Worm (Caenorhabditis elegans) whole organism, L4 larva: ENCODE results near the gene srz-63.

Source experiments
- ama-1 ChIP-seq: fragments of 150-350 bp; optimal IDR thresholded peaks from 2 replicates; lab custom pipeline; 2014; ENCODE audit warnings: inconsistent platforms, mixed read lengths
- arid-1 ChIP-seq: fragments of 200-800 bp; sonication (Bioruptor generic); conservative IDR thresholded peaks from 2 replicates; pipeline ENCODE4 v1.3.6; 2022; ENCODE audit warnings: missing genetic modification reagents, missing genetic modification characterization, missing compliant biosample characterization

ce11 chrII:1325604-1326003, 47.2 kb downstream of the srz-63 start:
- TF ChIP-seq ama-1 (lab: Kevin White, UChicago) (no peak), arid-1 (GFP tag; lab: Robert Waterston, UW) (no peak)
